Worm (Caenorhabditis elegans): ENCODE results near the gene rfc-3.

Gene rfc-3

ce11 chrIV:13095462-13095861 lies at the start of gene rfc-3:
Gene rfc-3 (plus strand): TSS chrIV:13095762.
- TF ChIP-seq lin-13 (tag; optimal IDR thresholded peaks at IDR 0.05) (no peak), hlh-1 (tag; optimal IDR thresholded peaks at IDR 0.05) (no peak), elt-3 (tag; optimal IDR thresholded peaks at IDR 0.05) (no peak), lsy-2 (tag; optimal IDR thresholded peaks at IDR 0.05) (no peak), mls-2 (tag; optimal IDR thresholded peaks at IDR 0.05) (no peak), nhr-28 (tag; optimal IDR thresholded peaks at IDR 0.05) (no peak), lin-32 (GFP tag; optimal IDR thresholded peaks at IDR 0.05) (no peak), ham-2 (GFP tag; optimal IDR thresholded peaks at IDR 0.05) (no peak), unc-120 (tag; optimal IDR thresholded peaks at IDR 0.05; ENCODE audit: poor library complexity, severe bottlenecking) (no peak), cnd-1 (tag; optimal IDR thresholded peaks at IDR 0.05) (no peak), flh-1 (GFP tag; optimal IDR thresholded peaks at IDR 0.05) (no peak), ceh-39 (tag; optimal IDR thresholded peaks at IDR 0.05) (no peak), ceh-43 (GFP tag; optimal IDR thresholded peaks at IDR 0.05) (no peak), tbx-8 (GFP tag; optimal IDR thresholded peaks at IDR 0.05) (no peak), ceh-83 (GFP tag; optimal IDR thresholded peaks at IDR 0.05) (no peak), blmp-1 (tag; optimal IDR thresholded peaks at IDR 0.05) (no peak), M03D4.4 (tag; optimal IDR thresholded peaks at IDR 0.05) (no peak), snpc-4 (tag; optimal IDR thresholded peaks at IDR 0.05) (no peak)

- TF ChIP-seq M03D4.4 (tag; optimal IDR thresholded peaks at IDR 0.05): no peak
- no peak for TF ChIP-seq lin-32 (GFP tag; optimal IDR thresholded peaks at IDR 0.05)
- TF ChIP-seq unc-62 (GFP tag; optimal IDR thresholded peaks at IDR 0.05): no peak
- no peak for TF ChIP-seq ceh-43 (GFP tag; optimal IDR thresholded peaks at IDR 0.05)
- no peak for TF ChIP-seq bed-3 (GFP tag; optimal IDR thresholded peaks at IDR 0.05)
- TF ChIP-seq hlh-1 (tag; optimal IDR thresholded peaks at IDR 0.05): no peak
- no peak for TF ChIP-seq sem-2 (GFP tag; optimal IDR thresholded peaks at IDR 0.05)
- TF ChIP-seq flh-1 (GFP tag; optimal IDR thresholded peaks at IDR 0.05): no peak
- TF ChIP-seq mep-1 (tag; optimal IDR thresholded peaks at IDR 0.05): no peak
- no peak for TF ChIP-seq lsy-2 (tag; optimal IDR thresholded peaks at IDR 0.05)
- no peak for TF ChIP-seq ceh-83 (GFP tag; optimal IDR thresholded peaks at IDR 0.05)
- TF ChIP-seq zip-8 (tag; optimal IDR thresholded peaks at IDR 0.05): no peak
- TF ChIP-seq cnd-1 (tag; optimal IDR thresholded peaks at IDR 0.05): no peak
- no peak for TF ChIP-seq mab-5 (tag; optimal IDR thresholded peaks at IDR 0.05)
Observed at ce11 chrIV:13046848-13047247, 48.7 kb upstream of the rfc-3 start, which contains the start of gene scl-9. Gene scl-9 (plus strand): TSS chrIV:13047148.

ce11 chrIV:13048157-13048556 lies 47.4 kb upstream of the rfc-3 start, which contains the start of gene scl-10:
Gene scl-10 (plus strand): TSS chrIV:13048457.
- TF ChIP-seq sptf-1 (tag; optimal IDR thresholded peaks at IDR 0.05) (no peak), ztf-11 (tag; optimal IDR thresholded peaks at IDR 0.05) (no peak), drap-1 (GFP tag; optimal IDR thresholded peaks at IDR 0.05) (no peak)

ce11 chrIV:13051073-13051472 lies 44.5 kb upstream of the rfc-3 start, which contains the start of gene scl-11:
Gene scl-11 (plus strand): TSS chrIV:13051373.
- TF ChIP-seq lin-32 (GFP tag; optimal IDR thresholded peaks at IDR 0.05): no peak
- TF ChIP-seq M03D4.4 (tag; optimal IDR thresholded peaks at IDR 0.05): no peak

- no peak for TF ChIP-seq sem-2 (GFP tag; optimal IDR thresholded peaks at IDR 0.05)
- no peak for TF ChIP-seq drap-1 (GFP tag; optimal IDR thresholded peaks at IDR 0.05)
- TF ChIP-seq unc-62 (GFP tag; optimal IDR thresholded peaks at IDR 0.05): no peak
- no peak for TF ChIP-seq ces-1 (GFP tag; optimal IDR thresholded peaks at IDR 0.05)
- no peak for TF ChIP-seq mab-5 (tag; optimal IDR thresholded peaks at IDR 0.05)
- no peak for TF ChIP-seq sptf-1 (tag; optimal IDR thresholded peaks at IDR 0.05)
- no peak for TF ChIP-seq M03D4.4 (tag; optimal IDR thresholded peaks at IDR 0.05)
- TF ChIP-seq bed-3 (GFP tag; optimal IDR thresholded peaks at IDR 0.05): no peak
Observed at ce11 chrIV:13052568-13052967, 43.0 kb upstream of the rfc-3 start, which contains the start of gene F49E11.7. Gene F49E11.7 (plus strand): TSS chrIV:13052868.

- TF ChIP-seq nhr-28 (tag; optimal IDR thresholded peaks at IDR 0.05) (no peak), ces-1 (GFP tag; optimal IDR thresholded peaks at IDR 0.05) (no peak), cnd-1 (tag; optimal IDR thresholded peaks at IDR 0.05) (no peak), flh-1 (GFP tag; optimal IDR thresholded peaks at IDR 0.05) (no peak)
Observed at ce11 chrIV:13056026-13056425, 39.5 kb upstream of the rfc-3 start, which contains the start of gene scl-1. Gene scl-1 (plus strand): TSS chrIV:13056326.

Data from whole organism, mixed stage, embryonic.